Worm (Caenorhabditis elegans): Measurements from ENCODE around the gene sphk-1.

DNA sequence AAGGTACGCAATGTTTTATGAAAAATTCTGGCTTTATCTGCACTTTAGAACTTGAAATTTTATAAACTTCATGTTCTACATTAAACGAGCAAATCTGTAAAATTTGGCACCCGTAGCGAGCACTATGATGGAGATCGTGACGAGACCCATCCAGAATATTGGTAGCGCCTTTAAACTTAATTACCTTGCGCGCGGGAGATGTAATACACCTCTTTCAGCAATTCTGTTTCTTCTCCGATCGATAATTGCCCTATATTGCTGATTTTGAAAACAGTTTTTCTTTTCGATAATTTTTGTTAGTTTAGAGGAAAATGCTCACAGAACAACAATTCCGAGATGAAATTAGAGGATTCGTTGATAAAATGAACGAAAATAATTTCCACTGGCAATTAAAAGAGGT is 42.6 kb downstream of the sphk-1 start, which contains the start of gene atg-10:
- no peak for TF ChIP-seq unc-39 (tag; optimal IDR thresholded peaks at IDR 0.05)
- no peak for TF ChIP-seq mdl-1 (tag; optimal IDR thresholded peaks at IDR 0.05)
- no peak for TF ChIP-seq unc-62 (GFP tag; optimal IDR thresholded peaks at IDR 0.05)
- no peak for TF ChIP-seq ztf-4 (tag; optimal IDR thresholded peaks at IDR 0.05)
- TF ChIP-seq ztf-11 (tag; optimal IDR thresholded peaks at IDR 0.05): no peak
- TF ChIP-seq elt-3 (tag; optimal IDR thresholded peaks at IDR 0.05): no peak
- no peak for TF ChIP-seq fos-1 (tag; optimal IDR thresholded peaks at IDR 0.05)
- TF ChIP-seq ceh-82 (tag; optimal IDR thresholded peaks at IDR 0.05): no peak
- no peak for TF ChIP-seq ama-1 (optimal IDR thresholded peaks at IDR 0.05)
- no peak for TF ChIP-seq snpc-4 (tag; optimal IDR thresholded peaks at IDR 0.05)
- TF ChIP-seq skn-1 (tag; optimal IDR thresholded peaks at IDR 0.05): no peak
- TF ChIP-seq elt-1 (tag; optimal IDR thresholded peaks at IDR 0.05): no peak
- TF ChIP-seq unc-55 (GFP tag; optimal IDR thresholded peaks at IDR 0.05): no peak
